Worm (Caenorhabditis elegans): ENCODE results near the gene C15B12.8.

ce11 chrX:6433688-6434087 is 40.4 kb upstream of the C15B12.8 start, which contains the start of gene K10C2.2:
- TF ChIP-seq tab-1 (GFP tag; IDR thresholded peaks at IDR 0.05) (no peak), ztf-23 (GFP tag; IDR thresholded peaks at IDR 0.05) (no peak), med-1 (GFP tag; optimal IDR thresholded peaks at IDR 0.05; ENCODE audit: insufficient read depth) (no peak), flt-1 (GFP tag; IDR thresholded peaks at IDR 0.05) (no peak), klf-2 (GFP tag; conservative IDR thresholded peaks at IDR 0.05) (no peak)
